Worm (Caenorhabditis elegans) whole organism, L1 larva: ENCODE measurements around the gene K08E4.7.

Source experiments
- ceh-82 ChIP-seq, 3 experiments: fragments of 150-350 bp in 1 of 3; sonication (generic microtip) in 2 of 3; optimal IDR thresholded peaks; 2 replicates each; lab custom pipeline; 2014 to 2017; ENCODE audit warnings: missing biosample characterization in 3 of 3, missing genetic modification characterization in 3 of 3
- efl-1 ChIP-seq, 4 experiments: fragments of 150-350 bp; optimal IDR thresholded peaks in 3 of 4; peaks in 1 of 4; 1 replicate in 1 of 4; 2 replicates in 3 of 4; lab custom pipeline; 2014; ENCODE audit warnings: missing biosample characterization in 2 of 4, missing genetic modification characterization in 2 of 4, missing genetic modification reagents in 2 of 4
- hlh-17 ChIP-seq: fragments of 200-800 bp; sonication (Bioruptor generic); optimal IDR thresholded peaks from 2 replicates; lab custom pipeline; 2018; ENCODE audit warnings: missing genetic modification characterization, mild to moderate bottlenecking, missing compliant biosample characterization, moderate library complexity, borderline replicate concordance
- mep-1 ChIP-seq: fragments of 150-350 bp; optimal IDR thresholded peaks from 2 replicates; lab custom pipeline; 2014; ENCODE audit warnings: missing biosample characterization, missing genetic modification characterization
- nhr-12 ChIP-seq: sonication (generic microtip); optimal IDR thresholded peaks from 2 replicates; lab custom pipeline; 2017; ENCODE audit warnings: missing biosample characterization, missing genetic modification characterization
- pqm-1 ChIP-seq: sonication (generic microtip); optimal IDR thresholded peaks from 3 replicates; lab custom pipeline; 2017; ENCODE audit warnings: missing biosample characterization, missing genetic modification characterization

DNA sequence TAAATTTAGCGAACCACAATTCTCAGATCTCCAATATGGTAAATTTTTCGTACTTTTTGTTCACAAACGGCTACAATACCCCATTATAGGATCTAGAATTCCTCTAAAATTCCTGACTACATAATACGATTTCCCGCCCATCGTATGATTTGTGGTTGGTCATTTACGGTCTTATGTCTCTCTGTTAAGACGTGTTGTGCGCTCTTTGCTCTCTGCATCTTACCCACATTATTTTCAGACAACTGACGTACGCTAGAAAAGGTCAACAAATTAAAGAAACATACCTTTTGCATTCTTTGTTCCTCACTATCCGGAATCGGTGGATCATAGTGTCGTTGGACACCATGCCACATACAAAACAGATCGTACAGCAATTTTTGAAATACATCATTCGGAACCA, 32.5 kb upstream of the K08E4.7 start:
- TF ChIP-seq mep-1 (tag; lab: Kevin White, UChicago) (no peak), efl-1 (optimal IDR thresholded peaks at IDR 0.05; lab: Kevin White, UChicago) (no peak), efl-1 (GFP tag; optimal IDR thresholded peaks at IDR 0.05 in 1 of 2; lab: Kevin White, UChicago) (no peak), nhr-12 (no peak), hlh-17 (no peak), ceh-82 (tag; optimal IDR thresholded peaks at IDR 0.05; lab: Kevin White, UChicago) (no peak), pqm-1 (tag; lab: Kevin White, UChicago) (no peak)
